Fruit fly (Drosophila melanogaster) whole organism, wandering third instar larva: ENCODE measurements around the gene CG11723.

ENCODE experiments used
- Abd-B ChIP-seq: fragments of >200 bp; optimal IDR thresholded peaks from 2 replicates; lab custom pipeline; 2017; ENCODE audit warnings: missing biosample characterization, missing genetic modification characterization
- CG32264 ChIP-seq: fragments of 200-800 bp; sonication (Bioruptor generic); optimal IDR thresholded peaks from 2 replicates; lab custom pipeline; 2016; ENCODE audit warnings: missing biosample characterization, missing genetic modification characterization
- CG9705 ChIP-seq: fragments of 200-800 bp; sonication (Bioruptor generic); optimal IDR thresholded peaks from 2 replicates; lab custom pipeline; 2018; ENCODE audit warnings: missing biosample characterization, mild to moderate bottlenecking, missing genetic modification characterization
- CrebA ChIP-seq: fragments of 200-800 bp; sonication (Bioruptor generic); optimal IDR thresholded peaks from 2 replicates; lab custom pipeline; 2016; ENCODE audit warnings: missing biosample characterization, mild to moderate bottlenecking, missing genetic modification characterization, borderline replicate concordance
- Dif ChIP-seq: fragments of 200-275, 200-300 bp; sonication (Bioruptor generic); optimal IDR thresholded peaks from 2 replicates; lab custom pipeline; 2018; ENCODE audit warnings: missing biosample characterization, missing genetic modification characterization; ENCODE audit not compliant: partially characterized antibody
- GATAd ChIP-seq: sonication (Bioruptor generic); optimal IDR thresholded peaks from 2 replicates; lab custom pipeline; 2016; ENCODE audit warnings: missing biosample characterization, missing genetic modification characterization
- HLH106 ChIP-seq: fragments of 200-800 bp; optimal IDR thresholded peaks from 3 replicates; lab custom pipeline; 2019; ENCODE audit warnings: missing biosample characterization, mild to moderate bottlenecking, missing genetic modification characterization, moderate library complexity
- Hnf4 ChIP-seq: fragments of 200-800 bp; sonication (Bioruptor generic); optimal IDR thresholded peaks from 2 replicates; lab custom pipeline; 2016; ENCODE audit warnings: missing biosample characterization, mild to moderate bottlenecking, missing genetic modification characterization
- Hr78 ChIP-seq: fragments of >200 bp; optimal IDR thresholded peaks from 2 replicates; lab custom pipeline; 2017; ENCODE audit warnings: missing biosample characterization, missing genetic modification characterization
- Hr83 ChIP-seq: fragments of 200-300 bp; sonication (Bioruptor generic); optimal IDR thresholded peaks from 2 replicates; lab custom pipeline; 2016; ENCODE audit warnings: missing biosample characterization, mild to moderate bottlenecking, missing genetic modification characterization, moderate library complexity; ENCODE audit not compliant: poor library complexity, severe bottlenecking
- Jra ChIP-seq: sonication (Bioruptor generic); optimal IDR thresholded peaks from 2 replicates; lab custom pipeline; 2016; ENCODE audit warnings: missing biosample characterization, missing genetic modification characterization
- Myc ChIP-seq: fragments of >200 bp; optimal IDR thresholded peaks from 2 replicates; lab custom pipeline; 2017
- N ChIP-seq: fragments of >200 bp; optimal IDR thresholded peaks from 2 replicates; lab custom pipeline; 2018; ENCODE audit warnings: missing biosample characterization, missing external identifiers, missing genetic modification characterization
- OdsH ChIP-seq: fragments of 200-800 bp; sonication (Bioruptor generic); optimal IDR thresholded peaks from 2 replicates; lab custom pipeline; 2016; ENCODE audit warnings: missing biosample characterization, mild to moderate bottlenecking, missing genetic modification characterization
- Rel ChIP-seq, 2 experiments: fragments of 200-800 bp; sonication (Bioruptor generic) in 1 of 2; optimal IDR thresholded peaks; 2 replicates in 1 of 2; 3 replicates in 1 of 2; lab custom pipeline; 2016 to 2019; ENCODE audit warnings: mild to moderate bottlenecking in 2 of 2, missing biosample characterization in 2 of 2, missing genetic modification characterization in 2 of 2, moderate library complexity in 1 of 2
- Sp1 ChIP-seq: fragments of 200-800 bp; sonication (Bioruptor generic); optimal IDR thresholded peaks from 3 replicates; lab custom pipeline; 2019; ENCODE audit warnings: missing biosample characterization, mild to moderate bottlenecking, missing genetic modification characterization, moderate library complexity
- Vsx2 ChIP-seq: fragments of 200-300, 225-300 bp; sonication (Bioruptor generic); optimal IDR thresholded peaks from 2 replicates; lab custom pipeline; 2018; ENCODE audit warnings: missing biosample characterization, missing genetic modification characterization; ENCODE audit not compliant: partially characterized antibody
- br ChIP-seq: fragments of 200-800 bp; sonication (Bioruptor generic); optimal IDR thresholded peaks from 2 replicates; lab custom pipeline; 2016; ENCODE audit warnings: missing biosample characterization, missing genetic modification characterization
- brk ChIP-seq: fragments of 200-800 bp; sonication (Bioruptor generic); optimal IDR thresholded peaks from 2 replicates; lab custom pipeline; 2016; ENCODE audit warnings: missing biosample characterization, mild to moderate bottlenecking, missing genetic modification characterization
- dl ChIP-seq, 2 experiments: fragments of 175-275, 200-275 bp in 1 of 2; fragments of 200-275 bp in 1 of 2; sonication (Bioruptor generic); optimal IDR thresholded peaks; lab custom pipeline; 2018; ENCODE audit warnings: mild to moderate bottlenecking in 2 of 2, missing biosample characterization in 2 of 2, missing genetic modification characterization in 2 of 2, moderate library complexity in 2 of 2; ENCODE audit not compliant: partially characterized antibody in 2 of 2, insufficient read depth in 1 of 2
- dmrt93B ChIP-seq: fragments of 200-800 bp; sonication (Bioruptor generic); optimal IDR thresholded peaks from 2 replicates; lab custom pipeline; 2018; ENCODE audit warnings: missing biosample characterization, mild to moderate bottlenecking, missing genetic modification characterization
- ey ChIP-seq: fragments of 200-800 bp; sonication (Bioruptor generic); optimal IDR thresholded peaks from 2 replicates; lab custom pipeline; 2016; ENCODE audit warnings: missing biosample characterization, missing genetic modification characterization
- foxo ChIP-seq, 2 experiments: fragments of 200-800 bp; sonication (Bioruptor generic); optimal IDR thresholded peaks; 2 replicates in 1 of 2; 3 replicates in 1 of 2; lab custom pipeline; 2016 to 2017; ENCODE audit warnings: missing biosample characterization in 2 of 2, missing genetic modification characterization in 2 of 2
- fru ChIP-seq: fragments of 200-800 bp; sonication (Bioruptor generic); optimal IDR thresholded peaks from 3 replicates; lab custom pipeline; 2016; ENCODE audit warnings: missing biosample characterization, mild to moderate bottlenecking, missing genetic modification characterization
- h ChIP-seq: fragments of 200-800 bp; sonication (Bioruptor generic); optimal IDR thresholded peaks from 3 replicates; lab custom pipeline; 2016; ENCODE audit warnings: missing biosample characterization, mild to moderate bottlenecking, missing genetic modification characterization
- jim ChIP-seq: fragments of 175-275, 200-325 bp; sonication (Bioruptor generic); optimal IDR thresholded peaks from 2 replicates; lab custom pipeline; 2016; ENCODE audit warnings: missing biosample characterization, mild to moderate bottlenecking, missing genetic modification characterization
- lola ChIP-seq: fragments of >200 bp; optimal IDR thresholded peaks from 2 replicates; lab custom pipeline; 2017; ENCODE audit warnings: missing biosample characterization, missing genetic modification characterization
- pan ChIP-seq: fragments of >200 bp; optimal IDR thresholded peaks from 2 replicates; lab custom pipeline; 2017
- psq ChIP-seq: fragments of 200-800 bp; sonication (Bioruptor generic); optimal IDR thresholded peaks from 3 replicates; lab custom pipeline; 2017; ENCODE audit warnings: missing biosample characterization, mild to moderate bottlenecking, missing genetic modification characterization, moderate library complexity
- rgr ChIP-seq: fragments of 200-800 bp; sonication (Bioruptor generic); optimal IDR thresholded peaks from 3 replicates; lab custom pipeline; 2016; ENCODE audit warnings: missing biosample characterization, mild to moderate bottlenecking, missing genetic modification characterization
- sage ChIP-seq: fragments of 200-800 bp; sonication (Bioruptor generic); optimal IDR thresholded peaks from 2 replicates; lab custom pipeline; 2016; ENCODE audit warnings: missing biosample characterization, mild to moderate bottlenecking, missing genetic modification characterization
- sv ChIP-seq: fragments of 200-800 bp; sonication (Bioruptor generic); optimal IDR thresholded peaks from 3 replicates; lab custom pipeline; 2016; ENCODE audit warnings: missing biosample characterization, missing genetic modification characterization
- tai ChIP-seq: sonication (Bioruptor generic); optimal IDR thresholded peaks from 2 replicates; lab custom pipeline; 2016; ENCODE audit warnings: missing biosample characterization, missing genetic modification characterization
- usp ChIP-seq: fragments of >200 bp; optimal IDR thresholded peaks from 2 replicates; lab custom pipeline; 2017; ENCODE audit warnings: missing biosample characterization, missing genetic modification characterization
- woc ChIP-seq: sonication (Bioruptor generic); optimal IDR thresholded peaks from 2 replicates; lab custom pipeline; 2016; ENCODE audit warnings: missing biosample characterization, mild to moderate bottlenecking, missing genetic modification characterization

Gene CG11723

dm6 chr2L:2162281-2162680 is 15.2 kb upstream of the CG11723 start:
- TF ChIP-seq CG9705 (GFP tag; lab: Kevin White, UChicago) = no peak
- no peak for TF ChIP-seq rgr
- TF ChIP-seq ey = no peak
- TF ChIP-seq tai (GFP tag; lab: Kevin White, UChicago) = no peak
- TF ChIP-seq Abd-B (GFP tag; lab: Kevin White, UChicago) = no peak
- no peak for TF ChIP-seq Hr78 (GFP tag; lab: Kevin White, UChicago)
- peak; percentile 67 for TF ChIP-seq Vsx2 (GFP tag; lab: Kevin White, UChicago)
- no peak for TF ChIP-seq CrebA (GFP tag; lab: Kevin White, UChicago)
- TF ChIP-seq h = peak; percentile 47
- TF ChIP-seq dl (GFP tag; optimal IDR thresholded peaks at IDR 0.05; lab: Kevin White, UChicago; ENCODE audit: insufficient read depth in 1 of 2, partially characterized antibody in 2 of 2) = peak; percentile 29 to 36
- no peak for TF ChIP-seq GATAd (GFP tag; lab: Kevin White, UChicago)
- peak; percentile 53 for TF ChIP-seq brk (GFP tag; lab: Kevin White, UChicago)
- TF ChIP-seq sv (GFP tag; lab: Kevin White, UChicago) = no peak
- TF ChIP-seq Dif (GFP tag; lab: Kevin White, UChicago) = peak; percentile 48
- no peak for TF ChIP-seq Jra (GFP tag; lab: Kevin White, UChicago)
- no peak for TF ChIP-seq HLH106
- TF ChIP-seq lola (GFP tag; lab: Kevin White, UChicago) = no peak
- TF ChIP-seq Rel (GFP tag; optimal IDR thresholded peaks at IDR 0.05; lab: Kevin White, UChicago) = no peak
- TF ChIP-seq Rel (tag; optimal IDR thresholded peaks at IDR 0.05; lab: Kevin White, UChicago) = peak; percentile 58
- TF ChIP-seq Sp1 (GFP tag; lab: Kevin White, UChicago) = no peak
- peak; percentile 0 for TF ChIP-seq sage (GFP tag; lab: Kevin White, UChicago)
- TF ChIP-seq Hr83 (GFP tag; lab: Kevin White, UChicago) = peak; percentile 81
- peak; percentile 26 for TF ChIP-seq psq (GFP tag; lab: Kevin White, UChicago)

DNA sequence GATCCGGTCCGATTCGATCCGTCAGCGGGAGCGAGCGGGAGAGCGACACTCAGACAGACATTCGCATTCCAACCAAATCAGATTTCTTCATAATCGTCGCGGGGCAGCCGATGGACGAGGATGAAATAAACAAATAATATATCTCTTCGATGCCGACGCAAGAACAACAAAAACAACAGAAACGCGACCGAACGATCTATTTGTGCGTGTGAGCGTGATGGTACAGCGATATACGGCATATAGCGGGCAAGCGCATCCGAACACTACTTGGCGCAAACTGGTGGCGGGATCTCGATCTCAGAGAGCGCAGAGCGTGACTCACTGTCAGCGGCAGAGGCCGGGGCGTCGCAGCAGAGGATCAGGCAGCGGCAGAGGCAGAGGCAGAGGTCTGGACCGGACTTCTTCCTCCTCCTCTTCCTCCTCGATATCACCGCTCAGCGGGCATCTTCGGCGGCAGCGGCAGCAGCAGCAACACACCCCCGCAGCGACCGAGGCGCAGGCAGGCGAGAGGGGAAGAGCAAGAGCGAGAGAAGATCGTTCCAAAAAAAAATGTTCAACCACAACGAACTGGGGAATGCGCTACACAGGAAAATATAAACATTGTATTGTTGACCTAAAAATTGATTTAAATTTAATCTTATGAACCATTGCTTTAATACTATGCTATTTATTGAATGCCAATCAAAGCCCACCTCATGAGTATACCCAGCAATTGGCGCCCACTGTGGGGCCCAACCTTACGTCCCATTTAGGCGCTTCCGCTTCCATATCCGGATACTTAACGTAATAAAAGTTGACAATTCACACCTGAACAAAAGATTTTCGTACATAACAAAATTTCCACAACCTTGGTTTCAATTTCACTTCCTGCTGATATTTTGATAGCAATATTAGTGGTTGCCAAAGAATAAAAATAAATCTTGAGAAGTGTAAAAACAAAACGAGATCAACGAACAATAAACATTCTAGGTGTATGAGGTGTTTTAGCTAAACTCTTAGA is 14.5 kb upstream of the CG11723 start:
- TF ChIP-seq N (GFP tag; lab: Kevin White, UChicago) (no peak), ey (peak; percentile 53), foxo (GFP tag; optimal IDR thresholded peaks at IDR 0.05; lab: Kevin White, UChicago) (peak in 1 of 2 experiments; percentile 70), Hr83 (GFP tag; lab: Kevin White, UChicago) (peak; percentile 66), CG9705 (GFP tag; lab: Kevin White, UChicago) (peak; percentile 6), CG32264 (peak; percentile 2), dmrt93B (GFP tag; lab: Kevin White, UChicago) (peak; percentile 54), dl (GFP tag; optimal IDR thresholded peaks at IDR 0.05; lab: Kevin White, UChicago; ENCODE audit: insufficient read depth in 1 of 2, partially characterized antibody in 2 of 2) (peak; percentile 13 to 68), Sp1 (GFP tag; lab: Kevin White, UChicago) (peak; percentile 45), Dif (GFP tag; lab: Kevin White, UChicago) (peak; percentile 75), OdsH (GFP tag; lab: Kevin White, UChicago) (peak; percentile 15), Rel (GFP tag; optimal IDR thresholded peaks at IDR 0.05; lab: Kevin White, UChicago) (no peak), Rel (tag; optimal IDR thresholded peaks at IDR 0.05; lab: Kevin White, UChicago) (peak; percentile 74), woc (GFP tag; lab: Kevin White, UChicago) (peak; percentile 89), br (GFP tag; lab: Kevin White, UChicago) (peak; percentile 19), Jra (GFP tag; lab: Kevin White, UChicago) (peak; percentile 91), fru (GFP tag; lab: Kevin White, UChicago) (peak; percentile 56), h (peak; percentile 52), usp (GFP tag; lab: Kevin White, UChicago) (no peak), pan (lab: Kevin White, UChicago) (no peak), jim (GFP tag; lab: Kevin White, UChicago) (peak; percentile 41), HLH106 (peak; percentile 47), brk (GFP tag; lab: Kevin White, UChicago) (no peak), rgr (peak; percentile 49), Vsx2 (GFP tag; lab: Kevin White, UChicago) (no peak), psq (GFP tag; lab: Kevin White, UChicago) (peak; percentile 57), CrebA (GFP tag; lab: Kevin White, UChicago) (no peak), sv (GFP tag; lab: Kevin White, UChicago) (peak; percentile 8), Hnf4 (GFP tag; lab: Kevin White, UChicago) (peak; percentile 38), Myc (lab: Kevin White, UChicago) (peak; percentile 39), GATAd (GFP tag; lab: Kevin White, UChicago) (no peak)
